Worm (Caenorhabditis elegans) whole organism, young adult: Measurements from ENCODE around the gene lys-6.

Experiments used
- B0035.1 ChIP-seq: sonication (generic microtip); optimal IDR thresholded peaks from 2 replicates; lab custom pipeline; 2016; ENCODE audit warnings: missing genetic modification characterization, mild to moderate bottlenecking, missing compliant biosample characterization, missing genotype, missing genetic modification reagents
- B0261.1 ChIP-seq: sonication (generic microtip); optimal IDR thresholded peaks from 2 replicates; lab custom pipeline; 2016; ENCODE audit warnings: mild to moderate bottlenecking, missing genetic modification characterization, moderate library complexity, missing compliant biosample characterization
- B0336.3 ChIP-seq: fragments of 200-800 bp; sonication (Bioruptor generic); IDR thresholded peaks from 2 replicates; pipeline ENCODE4 v1.3.6; 2022; ENCODE audit warnings: missing genetic modification characterization, missing compliant biosample characterization
- F33H1.4 ChIP-seq: fragments of 200-800 bp; sonication (Bioruptor generic); IDR thresholded peaks from 2 replicates; pipeline ENCODE4 v1.3.6; 2022; ENCODE audit warnings: missing genetic modification reagents, missing genetic modification characterization, missing compliant biosample characterization
- F57A8.1 ChIP-seq: fragments of 200-800 bp; sonication (Bioruptor generic); optimal IDR thresholded peaks from 2 replicates; lab custom pipeline; 2018; ENCODE audit warnings: mild to moderate bottlenecking, missing genetic modification characterization, moderate library complexity, missing compliant biosample characterization
- K11D2.4 ChIP-seq: fragments of 200-800 bp; sonication (Bioruptor generic); IDR thresholded peaks from 2 replicates; pipeline ENCODE4 v1.3.6; 2022; ENCODE audit warnings: missing genetic modification reagents, missing genetic modification characterization, missing compliant biosample characterization
- Y53F4B.3 ChIP-seq: fragments of 200-800 bp; sonication (Bioruptor generic); IDR thresholded peaks from 2 replicates; pipeline ENCODE4 v1.3.6; 2022; ENCODE audit warnings: missing genetic modification reagents, missing genetic modification characterization, missing compliant biosample characterization
- Y53G8AR.9 ChIP-seq: fragments of 200-800 bp; sonication (Bioruptor generic); conservative IDR thresholded peaks from 2 replicates; pipeline ENCODE4 v1.3.6; 2022; ENCODE audit warnings: missing genetic modification reagents, missing genetic modification characterization, missing compliant biosample characterization
- Y79H2A.3 ChIP-seq: fragments of 200-800 bp; sonication (Bioruptor generic); conservative IDR thresholded peaks from 2 replicates; pipeline ENCODE4 v1.3.6; 2022; ENCODE audit warnings: missing genetic modification reagents, missing genetic modification characterization, missing compliant biosample characterization
- ama-1 ChIP-seq, 3 experiments: fragments of 150-350 bp in 1 of 3; sonication (generic microtip) in 2 of 3; optimal IDR thresholded peaks; 2 replicates each; lab custom pipeline; 2014 to 2018; ENCODE audit warnings: missing biosample characterization in 2 of 3, missing genetic modification characterization in 2 of 3, missing genetic modification reagents in 2 of 3
- aptf-2 ChIP-seq: fragments of 200-800 bp; sonication (Bioruptor generic); conservative IDR thresholded peaks from 2 replicates; pipeline ENCODE4 v1.3.6; 2022; ENCODE audit warnings: missing genetic modification reagents, missing genetic modification characterization, missing compliant biosample characterization
- aptf-3 ChIP-seq: fragments of 200-800 bp; sonication (Bioruptor generic); IDR thresholded peaks from 2 replicates; pipeline ENCODE4 v1.3.6; 2022; ENCODE audit warnings: missing genetic modification characterization, missing compliant biosample characterization
- atf-7 ChIP-seq: sonication (generic microtip); optimal IDR thresholded peaks from 2 replicates; lab custom pipeline; 2017; ENCODE audit warnings: mild to moderate bottlenecking, missing genetic modification characterization, missing compliant biosample characterization
- attf-6 ChIP-seq: fragments of 200-800 bp; sonication (Bioruptor generic); IDR thresholded peaks from 2 replicates; pipeline ENCODE4 v1.3.6; 2022; ENCODE audit warnings: missing genetic modification reagents, missing genetic modification characterization, missing compliant biosample characterization
- ceh-40 ChIP-seq: fragments of 200-800 bp; sonication (Bioruptor generic); IDR thresholded peaks from 2 replicates; pipeline ENCODE4 v1.3.6; 2022; ENCODE audit warnings: missing genetic modification characterization, missing compliant biosample characterization
- ceh-79 ChIP-seq: sonication (generic microtip); optimal IDR thresholded peaks from 2 replicates; lab custom pipeline; 2017; ENCODE audit warnings: mild to moderate bottlenecking, missing genetic modification characterization, missing compliant biosample characterization
- chd-7 ChIP-seq: sonication (generic microtip); optimal IDR thresholded peaks from 2 replicates; lab custom pipeline; 2016; ENCODE audit warnings: mild to moderate bottlenecking, missing genetic modification characterization, moderate library complexity, missing compliant biosample characterization
- die-1 ChIP-seq: sonication (generic microtip); optimal IDR thresholded peaks from 2 replicates; lab custom pipeline; 2016; ENCODE audit warnings: missing genotype, mild to moderate bottlenecking, missing genetic modification characterization, missing compliant biosample characterization
- dox-1 ChIP-seq: fragments of 200-800 bp; sonication (Bioruptor generic); IDR thresholded peaks from 2 replicates; pipeline ENCODE4 v1.3.6; 2022; ENCODE audit warnings: missing genetic modification reagents, missing genetic modification characterization, missing compliant biosample characterization
- dpff-1 ChIP-seq: sonication (generic microtip); optimal IDR thresholded peaks from 2 replicates; lab custom pipeline; 2017; ENCODE audit warnings: mild to moderate bottlenecking, missing genetic modification characterization, missing compliant biosample characterization
- egl-44 ChIP-seq: fragments of 200-800 bp; sonication (Bioruptor generic); IDR thresholded peaks from 2 replicates; pipeline ENCODE4 v1.3.6; 2022; ENCODE audit warnings: missing genetic modification reagents, missing genetic modification characterization, missing compliant biosample characterization
- fkh-3 ChIP-seq: sonication (generic microtip); optimal IDR thresholded peaks from 2 replicates; lab custom pipeline; 2016; ENCODE audit warnings: mild to moderate bottlenecking, missing genetic modification characterization, missing compliant biosample characterization
- hlh-26 ChIP-seq: fragments of 200-800 bp; sonication (Bioruptor generic); conservative IDR thresholded peaks from 2 replicates; pipeline ENCODE4 v1.3.6; 2022; ENCODE audit warnings: missing genetic modification reagents, missing genetic modification characterization, missing compliant biosample characterization
- hmg-1.2 ChIP-seq: fragments of 200-800 bp; sonication (Bioruptor generic); IDR thresholded peaks from 2 replicates; pipeline ENCODE4 v1.3.6; 2022; ENCODE audit warnings: missing genetic modification reagents, missing genetic modification characterization, missing compliant biosample characterization
- hmg-20 ChIP-seq: fragments of 200-800 bp; sonication (Bioruptor generic); IDR thresholded peaks from 2 replicates; pipeline ENCODE4 v1.3.6; 2022; ENCODE audit warnings: missing genetic modification reagents, missing genetic modification characterization, missing compliant biosample characterization
- hrde-1 ChIP-seq: sonication (generic microtip); optimal IDR thresholded peaks from 2 replicates; lab custom pipeline; 2016; ENCODE audit warnings: missing genetic modification characterization, mild to moderate bottlenecking, missing compliant biosample characterization, moderate library complexity, missing genotype, missing genetic modification reagents, borderline replicate concordance
- hsf-1 ChIP-seq: fragments of 200-800 bp; sonication (Bioruptor generic); IDR thresholded peaks from 2 replicates; pipeline ENCODE4 v1.3.6; 2022; ENCODE audit warnings: missing genetic modification reagents, missing genetic modification characterization, missing compliant biosample characterization
- let-607 ChIP-seq, 2 experiments: fragments of 200-800 bp in 1 of 2; sonication (Bioruptor generic) in 1 of 2; sonication (generic microtip) in 1 of 2; optimal IDR thresholded peaks; 2 replicates each; lab custom pipeline; 2016 to 2018; ENCODE audit warnings: mild to moderate bottlenecking in 2 of 2, missing compliant biosample characterization in 2 of 2, missing genetic modification characterization in 2 of 2, moderate library complexity in 2 of 2, missing genotype in 1 of 2
- lin-54 ChIP-seq: fragments of 200-800 bp; sonication (Bioruptor generic); optimal IDR thresholded peaks from 2 replicates; lab custom pipeline; 2018; ENCODE audit warnings: mild to moderate bottlenecking, missing genetic modification characterization, missing compliant biosample characterization
- madf-10 ChIP-seq: sonication (generic microtip); optimal IDR thresholded peaks from 2 replicates; lab custom pipeline; 2016; ENCODE audit warnings: mild to moderate bottlenecking, missing genetic modification characterization, missing compliant biosample characterization
- madf-3 ChIP-seq: fragments of 200-800 bp; sonication (Bioruptor generic); IDR thresholded peaks from 2 replicates; pipeline ENCODE4 v1.3.6; 2022; ENCODE audit warnings: missing genetic modification reagents, missing genetic modification characterization, missing compliant biosample characterization
- nfya-2 ChIP-seq: fragments of 200-800 bp; sonication (Bioruptor generic); IDR thresholded peaks from 2 replicates; pipeline ENCODE4 v1.3.6; 2022; ENCODE audit warnings: missing genetic modification reagents, missing genetic modification characterization, missing compliant biosample characterization
- nhr-27 ChIP-seq: fragments of 200-800 bp; sonication (Bioruptor generic); optimal IDR thresholded peaks from 2 replicates; lab custom pipeline; 2018; ENCODE audit warnings: mild to moderate bottlenecking, missing genetic modification characterization, moderate library complexity, missing compliant biosample characterization
- nhr-80 ChIP-seq: sonication (generic microtip); optimal IDR thresholded peaks from 2 replicates; lab custom pipeline; 2016; ENCODE audit warnings: missing genetic modification characterization, missing compliant biosample characterization
- nhr-90 ChIP-seq: sonication (generic microtip); optimal IDR thresholded peaks from 2 replicates; lab custom pipeline; 2016; ENCODE audit warnings: missing genotype, mild to moderate bottlenecking, missing genetic modification characterization, missing compliant biosample characterization
- rcor-1 ChIP-seq: fragments of 200-800 bp; sonication (Bioruptor generic); IDR thresholded peaks from 2 replicates; pipeline ENCODE4 v1.3.6; 2022; ENCODE audit warnings: missing genetic modification reagents, missing genetic modification characterization, missing compliant biosample characterization
- repo-1 ChIP-seq: sonication (generic microtip); optimal IDR thresholded peaks from 2 replicates; lab custom pipeline; 2017; ENCODE audit warnings: mild to moderate bottlenecking, missing genetic modification characterization, missing compliant biosample characterization
- sea-2 ChIP-seq: fragments of 200-800 bp; sonication (Bioruptor generic); IDR thresholded peaks from 2 replicates; pipeline ENCODE4 v1.3.6; 2022; ENCODE audit warnings: missing genetic modification characterization, missing compliant biosample characterization
- snpc-1.1 ChIP-seq: sonication (generic microtip); optimal IDR thresholded peaks from 2 replicates; lab custom pipeline; 2017; ENCODE audit warnings: missing genetic modification characterization, mild to moderate bottlenecking, missing compliant biosample characterization, antibody characterized with exemption, moderate library complexity, missing genotype, missing genetic modification reagents; ENCODE audit not compliant: insufficient read depth
- snpc-4 ChIP-seq, 5 experiments: fragments of 150-350 bp in 1 of 5; sonication (generic microtip) in 4 of 5; optimal IDR thresholded peaks; 2 replicates each; lab custom pipeline; 2014 to 2018; ENCODE audit warnings: missing genetic modification characterization in 5 of 5, missing biosample characterization in 3 of 5, antibody characterized with exemption in 2 of 5, mild to moderate bottlenecking in 2 of 5, missing compliant biosample characterization in 2 of 5, missing genotype in 2 of 5, moderate library complexity in 2 of 5, missing genetic modification reagents in 1 of 5
- somi-1 ChIP-seq: fragments of 200-800 bp; sonication (Bioruptor generic); optimal IDR thresholded peaks from 2 replicates; lab custom pipeline; 2018; ENCODE audit warnings: mild to moderate bottlenecking, missing genetic modification characterization, missing compliant biosample characterization
- zim-3 ChIP-seq: sonication (generic microtip); optimal IDR thresholded peaks from 2 replicates; lab custom pipeline; 2017; ENCODE audit warnings: mild to moderate bottlenecking, missing genetic modification characterization, moderate library complexity, missing compliant biosample characterization
- ztf-26 ChIP-seq: sonication (generic microtip); optimal IDR thresholded peaks from 2 replicates; lab custom pipeline; 2017; ENCODE audit warnings: missing genetic modification characterization, missing compliant biosample characterization
- ztf-3 ChIP-seq: fragments of 200-800 bp; sonication (Bioruptor generic); optimal IDR thresholded peaks from 2 replicates; lab custom pipeline; 2018; ENCODE audit warnings: mild to moderate bottlenecking, missing genetic modification characterization, missing compliant biosample characterization

lys-6 gene

ce11 chrIV:11594191-11594673 is 33.5 kb downstream of the lys-6 start, which contains the start of gene mig-38 (continued):
- no peak for TF ChIP-seq ceh-79
- peak; percentile 55 for TF ChIP-seq dox-1 (GFP tag; lab: Robert Waterston, UW)
- TF ChIP-seq aptf-2 (GFP tag; lab: Robert Waterston, UW) = no peak
- no peak for TF ChIP-seq B0035.1 (tag; lab: Kevin White, UChicago)
- no peak; the same call in 1 of the 2 replicates for TF ChIP-seq Y53G8AR.9
- TF ChIP-seq die-1 = no peak
- TF ChIP-seq ztf-3 (GFP tag; lab: Kevin White, UChicago) = no peak
- peak; percentile 89 for TF ChIP-seq ama-1 (optimal IDR thresholded peaks at IDR 0.05; lab: Kevin White, UChicago)
- no peak for TF ChIP-seq ama-1 (GFP tag; optimal IDR thresholded peaks at IDR 0.05; lab: Kevin White, UChicago)
- no peak for TF ChIP-seq nhr-90 (tag; lab: Kevin White, UChicago)
- TF ChIP-seq snpc-4 (GFP tag; optimal IDR thresholded peaks at IDR 0.05; lab: Kevin White, UChicago) = no peak
- peak in 1 of 4 experiments; percentile 4 for TF ChIP-seq snpc-4 (tag; optimal IDR thresholded peaks at IDR 0.05; lab: Kevin White, UChicago)
- TF ChIP-seq fkh-3 = no peak
- no peak for TF ChIP-seq nfya-2 (GFP tag; lab: Robert Waterston, UW)
- no peak for TF ChIP-seq egl-44 (GFP tag; lab: Robert Waterston, UW)
- TF ChIP-seq sea-2 (GFP tag; lab: Robert Waterston, UW) = no peak
- no peak for TF ChIP-seq F33H1.4 (GFP tag; lab: Robert Waterston, UW)
- no peak for TF ChIP-seq aptf-3 (GFP tag; lab: Robert Waterston, UW)
- TF ChIP-seq B0336.3 = no peak
- TF ChIP-seq madf-10 (tag; lab: Kevin White, UChicago) = no peak
- TF ChIP-seq hsf-1 (GFP tag; lab: Robert Waterston, UW) = no peak
- TF ChIP-seq let-607 (tag; optimal IDR thresholded peaks at IDR 0.05; lab: Kevin White, UChicago) = peak in 1 of 2 experiments; percentile 10
- TF ChIP-seq atf-7 (tag; lab: Kevin White, UChicago) = peak; percentile 22
- peak; percentile 41; the same call in 1 of the 2 replicates for TF ChIP-seq hmg-1.2 (GFP tag; lab: Robert Waterston, UW)

- no peak for TF ChIP-seq B0035.1 (tag; lab: Kevin White, UChicago)
- TF ChIP-seq repo-1 (tag; lab: Kevin White, UChicago) = peak; percentile 87
- peak; percentile 16 for TF ChIP-seq somi-1 (GFP tag; lab: Kevin White, UChicago)
- no peak for TF ChIP-seq snpc-1.1 (tag; lab: Kevin White, UChicago)
- TF ChIP-seq dpff-1 = no peak
- peak; percentile 41 for TF ChIP-seq nhr-80 (tag; lab: Kevin White, UChicago)
- TF ChIP-seq madf-3 = 0 out of 2 replicates have a peak, but pooled peaks have one; percentile 48
- no peak for TF ChIP-seq hlh-26
- 0 out of 2 replicates have a peak, but pooled peaks have one; percentile 52 for TF ChIP-seq ceh-40 (GFP tag; lab: Robert Waterston, UW)
- TF ChIP-seq ama-1 (optimal IDR thresholded peaks at IDR 0.05; lab: Kevin White, UChicago) = no peak
- no peak for TF ChIP-seq ama-1 (GFP tag; optimal IDR thresholded peaks at IDR 0.05; lab: Kevin White, UChicago)
- no peak for TF ChIP-seq zim-3 (tag; lab: Kevin White, UChicago)
- peak in 1 of 2 experiments; percentile 52 for TF ChIP-seq let-607 (tag; optimal IDR thresholded peaks at IDR 0.05; lab: Kevin White, UChicago)
- peak; percentile 96 for TF ChIP-seq hmg-1.2 (GFP tag; lab: Robert Waterston, UW)
- TF ChIP-seq nhr-27 (tag; lab: Kevin White, UChicago) = no peak
- TF ChIP-seq ztf-26 = peak; percentile 51
- peak; percentile 65 for TF ChIP-seq lin-54 (GFP tag; lab: Kevin White, UChicago)
- TF ChIP-seq hrde-1 (tag; lab: Kevin White, UChicago) = no peak
- TF ChIP-seq chd-7 (tag; lab: Kevin White, UChicago) = peak; percentile 14
- TF ChIP-seq attf-6 = no peak
- TF ChIP-seq Y79H2A.3 (GFP tag; lab: Robert Waterston, UW) = no peak
- peak; percentile 34; the same call in 1 of the 2 replicates for TF ChIP-seq F33H1.4 (GFP tag; lab: Robert Waterston, UW)
- no peak for TF ChIP-seq B0261.1 (tag; lab: Kevin White, UChicago)
- peak; percentile 61 for TF ChIP-seq K11D2.4 (GFP tag; lab: Robert Waterston, UW)
- peak; percentile 37; the same call in 1 of the 2 replicates for TF ChIP-seq hmg-20 (GFP tag; lab: Robert Waterston, UW)
- TF ChIP-seq rcor-1 (GFP tag; lab: Robert Waterston, UW) = no peak
- TF ChIP-seq F57A8.1 (GFP tag; lab: Kevin White, UChicago) = peak; percentile 25
- TF ChIP-seq Y53F4B.3 = no peak
- TF ChIP-seq hsf-1 (GFP tag; lab: Robert Waterston, UW) = no peak
Observed at ce11 chrIV:11593415-11594190, 34.1 kb downstream of the lys-6 start, which contains the start of gene F40F11.3. Gene F40F11.3, minus strand, starts transcription at chrIV:11594003.
